Worm (Caenorhabditis elegans): ENCODE results near the gene tmem-131.

tmem-131 gene

DNA sequence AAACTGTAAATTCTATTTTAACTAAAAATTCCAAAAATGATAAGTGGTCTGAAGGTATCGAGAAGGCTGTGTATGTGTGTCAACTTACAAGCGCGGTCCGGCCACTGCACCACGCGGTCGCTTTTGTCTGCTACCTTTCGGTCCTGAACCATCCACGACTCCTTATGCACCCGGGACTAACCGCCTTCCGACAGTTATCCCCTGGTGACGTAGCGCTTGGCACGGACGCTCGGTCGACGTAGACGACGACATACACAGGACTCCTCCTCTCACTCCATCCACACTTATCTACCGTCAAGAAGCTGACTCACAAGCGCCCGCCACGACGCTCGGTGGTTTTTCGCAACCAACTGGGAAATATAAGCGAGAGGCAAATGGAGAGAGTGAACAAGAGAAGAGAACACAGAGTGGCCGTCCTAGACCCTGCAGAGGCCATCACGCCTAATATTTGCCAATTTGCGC, 33.4 kb upstream of the tmem-131 start:
- peak; percentile 15 to 29 (median 28) for TF ChIP-seq dpl-1 (GFP tag; optimal IDR thresholded peaks at IDR 0.05)
- peak; percentile 74 for TF ChIP-seq sox-4 (tag; optimal IDR thresholded peaks at IDR 0.05)
- TF ChIP-seq efl-1 (optimal IDR thresholded peaks at IDR 0.05), result peak; percentile 46 to 47
- TF ChIP-seq efl-1 (GFP tag; optimal IDR thresholded peaks at IDR 0.05 in 1 of 2), result peak; percentile 29 to 95
- TF ChIP-seq snpc-4 (tag; optimal IDR thresholded peaks at IDR 0.05), result peak; percentile 25
- peak; percentile 69 for TF ChIP-seq fkh-8 (tag; optimal IDR thresholded peaks at IDR 0.05)
- TF ChIP-seq elt-3 (tag; optimal IDR thresholded peaks at IDR 0.05), result peak in 1 of 6 experiments; percentile 16
- peak; percentile 55 for TF ChIP-seq lir-3 (tag; optimal IDR thresholded peaks at IDR 0.05; ENCODE audit: poor library complexity)
- peak in 1 of 2 experiments; percentile 33 for TF ChIP-seq mdl-1 (tag; optimal IDR thresholded peaks at IDR 0.05)
- peak; percentile 73 for TF ChIP-seq snu-23 (GFP tag; optimal IDR thresholded peaks at IDR 0.05)
- 0 out of 2 replicates have a peak, but pooled peaks have one; percentile 35 for TF ChIP-seq grh-1 (GFP tag; IDR thresholded peaks at IDR 0.05)
- TF ChIP-seq dsc-1 (tag; optimal IDR thresholded peaks at IDR 0.05), result peak; percentile 80
- TF ChIP-seq ceh-82 (tag; optimal IDR thresholded peaks at IDR 0.05), result peak in 2 of 3 experiments; percentile 5 to 32
- peak; percentile 67 for TF ChIP-seq nhr-20 (tag; optimal IDR thresholded peaks at IDR 0.05)
- peak; percentile 28 for TF ChIP-seq ztf-4 (tag; optimal IDR thresholded peaks at IDR 0.05)
- peak; percentile 86 for TF ChIP-seq nhr-90 (tag; optimal IDR thresholded peaks at IDR 0.05; ENCODE audit: poor library complexity)
- TF ChIP-seq skn-1 (tag; optimal IDR thresholded peaks at IDR 0.05), result peak; percentile 16
- TF ChIP-seq fkh-10 (GFP tag; optimal IDR thresholded peaks at IDR 0.05), result peak; percentile 35
- peak; percentile 67 for TF ChIP-seq mep-1 (tag; optimal IDR thresholded peaks at IDR 0.05)
- TF ChIP-seq egl-13 (tag; optimal IDR thresholded peaks at IDR 0.05), result peak; percentile 70
- TF ChIP-seq sup-37 (GFP tag; optimal IDR thresholded peaks at IDR 0.05), result peak; percentile 83
- TF ChIP-seq zip-4 (GFP tag; optimal IDR thresholded peaks at IDR 0.05), result peak; percentile 51
- TF ChIP-seq C16A3.4 (tag; optimal IDR thresholded peaks at IDR 0.05), result peak; percentile 55
- TF ChIP-seq ceh-8 (GFP tag; optimal IDR thresholded peaks at IDR 0.05), result peak; percentile 71
- peak; percentile 77 for TF ChIP-seq jun-1 (tag; optimal IDR thresholded peaks at IDR 0.05)
- TF ChIP-seq nhr-77 (tag; optimal IDR thresholded peaks at IDR 0.05), result peak; percentile 67
- TF ChIP-seq lin-35 (GFP tag; optimal IDR thresholded peaks at IDR 0.05), result peak; percentile 13 to 58
- TF ChIP-seq fos-1 (tag; optimal IDR thresholded peaks at IDR 0.05), result peak; percentile 41
- peak; percentile 66 for TF ChIP-seq xbp-1 (tag; optimal IDR thresholded peaks at IDR 0.05)
- peak; percentile 8 for TF ChIP-seq fkh-4 (tag; optimal IDR thresholded peaks at IDR 0.05; ENCODE audit: borderline replicate concordance)
- peak; percentile 71 for TF ChIP-seq tbx-2 (tag; optimal IDR thresholded peaks at IDR 0.05)
- peak; percentile 79 for TF ChIP-seq swsn-7 (tag; optimal IDR thresholded peaks at IDR 0.05)
- peak; percentile 79 for TF ChIP-seq nhr-85 (tag)
- peak; percentile 33 for TF ChIP-seq efl-3 (GFP tag; optimal IDR thresholded peaks at IDR 0.05)
- peak; percentile 58 for TF ChIP-seq rnt-1 (tag; optimal IDR thresholded peaks at IDR 0.05)
- TF ChIP-seq nhr-19 (GFP tag; conservative IDR thresholded peaks at IDR 0.05), result peak; percentile 84
- TF ChIP-seq nhr-47 (tag; optimal IDR thresholded peaks at IDR 0.05), result peak; percentile 89
- peak; percentile 15 for TF ChIP-seq C04F5.9 (tag; optimal IDR thresholded peaks at IDR 0.05)
- peak; percentile 45 for TF ChIP-seq unc-86 (tag; optimal IDR thresholded peaks at IDR 0.05)
- peak; percentile 31 for TF ChIP-seq irx-1 (tag; optimal IDR thresholded peaks at IDR 0.05)
- TF ChIP-seq ztf-11 (tag; optimal IDR thresholded peaks at IDR 0.05), result peak in 1 of 2 experiments; percentile 71
- peak; percentile 22 for TF ChIP-seq lin-13 (GFP tag; optimal IDR thresholded peaks at IDR 0.05)
- TF ChIP-seq aly-2 (tag; optimal IDR thresholded peaks at IDR 0.05), result peak; percentile 64
- peak; percentile 78 for TF ChIP-seq lin-14 (GFP tag; optimal IDR thresholded peaks at IDR 0.05)
- peak; percentile 58 for TF ChIP-seq ceh-88 (GFP tag; IDR thresholded peaks at IDR 0.05)
- TF ChIP-seq nhr-71 (tag; optimal IDR thresholded peaks at IDR 0.05), result peak; percentile 81
- peak; percentile 75 for TF ChIP-seq mab-9 (GFP tag; IDR thresholded peaks at IDR 0.05)
- TF ChIP-seq elt-2 (tag; optimal IDR thresholded peaks at IDR 0.05), result peak; percentile 57
- peak; percentile 78 for TF ChIP-seq pax-3 (tag; optimal IDR thresholded peaks at IDR 0.05)
- peak; percentile 50 for TF ChIP-seq isw-1 (GFP tag; IDR thresholded peaks at IDR 0.05)
- TF ChIP-seq lsy-2 (tag; optimal IDR thresholded peaks at IDR 0.05), result peak; percentile 43 to 79
